Fruit fly (Drosophila melanogaster) S2 (cell line): ENCODE results near the gene Cpr62Bc.

Experiments used
- CG8478 ChIP-seq: fragments of >200 bp; optimal IDR thresholded peaks from 2 replicates; lab custom pipeline; 2018
- CTCF ChIP-seq, 2 experiments: fragments of >200 bp; optimal IDR thresholded peaks; 2 replicates each; lab custom pipeline; 2018

- no peak for TF ChIP-seq CG8478
- TF ChIP-seq CTCF (optimal IDR thresholded peaks at IDR 0.05; lab: Kevin White, UChicago) = no peak
These were observed 20.7 kb downstream of the Cpr62Bc start for dm6 chr3L:1821140-1821539.
